Worm (Caenorhabditis elegans) whole organism, early embryonic: ENCODE results near the gene fsn-1.

Experiments
- F13C5.2 ChIP-seq: sonication (generic microtip); optimal IDR thresholded peaks from 2 replicates; lab custom pipeline; 2017; ENCODE audit warnings: mild to moderate bottlenecking, missing genetic modification characterization, inconsistent platforms, missing compliant biosample characterization
- aly-1 ChIP-seq: sonication (generic microtip); optimal IDR thresholded peaks from 2 replicates; lab custom pipeline; 2016; ENCODE audit warnings: missing genetic modification characterization, missing compliant biosample characterization
- ama-1 ChIP-seq: fragments of 150-350 bp; optimal IDR thresholded peaks from 2 replicates; lab custom pipeline; 2014
- ceh-13 ChIP-seq: fragments of 200-800 bp; sonication (Bioruptor generic); optimal IDR thresholded peaks from 2 replicates; lab custom pipeline; 2018; ENCODE audit warnings: mild to moderate bottlenecking, missing genetic modification characterization, missing compliant biosample characterization
- ceh-36 ChIP-seq: sonication (generic microtip); optimal IDR thresholded peaks from 2 replicates; lab custom pipeline; 2016; ENCODE audit warnings: missing genetic modification characterization, inconsistent platforms, missing compliant biosample characterization
- ets-7 ChIP-seq: sonication (generic microtip); optimal IDR thresholded peaks from 2 replicates; lab custom pipeline; 2016; ENCODE audit warnings: missing genotype, missing genetic modification characterization, missing compliant biosample characterization
- flt-1 ChIP-seq: fragments of 200-800 bp; sonication (Bioruptor generic); IDR thresholded peaks from 2 replicates; pipeline ENCODE4 v1.3.6; 2022; ENCODE audit warnings: missing genetic modification characterization, missing compliant biosample characterization
- hmg-4 ChIP-seq: fragments of 200-800 bp; sonication (Bioruptor generic); optimal IDR thresholded peaks from 2 replicates; lab custom pipeline; 2018; ENCODE audit warnings: mild to moderate bottlenecking, missing genetic modification characterization, missing compliant biosample characterization
- sea-1 ChIP-seq: fragments of 200-800 bp; sonication (Bioruptor generic); conservative IDR thresholded peaks from 2 replicates; pipeline ENCODE4 v1.3.6; 2022; ENCODE audit warnings: missing genetic modification characterization, missing compliant biosample characterization
- tbx-37 ChIP-seq: fragments of 200-800 bp; sonication (Bioruptor generic); conservative IDR thresholded peaks from 2 replicates; pipeline ENCODE4 v1.3.6; 2022; ENCODE audit warnings: missing genetic modification reagents, missing genetic modification characterization, missing compliant biosample characterization
- tra-4 ChIP-seq: sonication (generic microtip); optimal IDR thresholded peaks from 2 replicates; lab custom pipeline; 2017; ENCODE audit warnings: missing genetic modification characterization, missing compliant biosample characterization

- TF ChIP-seq tbx-37 (GFP tag; lab: Robert Waterston, UW): no peak
- no peak for TF ChIP-seq flt-1 (GFP tag; lab: Robert Waterston, UW)
- no peak for TF ChIP-seq sea-1 (GFP tag; lab: Robert Waterston, UW)
- TF ChIP-seq F13C5.2 (tag; lab: Kevin White, UChicago): no peak
- TF ChIP-seq ceh-13 (GFP tag; lab: Kevin White, UChicago): no peak
- no peak for TF ChIP-seq ama-1 (lab: Kevin White, UChicago)
- no peak for TF ChIP-seq tra-4 (tag; lab: Kevin White, UChicago)
- TF ChIP-seq ets-7 (tag; lab: Kevin White, UChicago): no peak
- TF ChIP-seq aly-1 (tag; lab: Kevin White, UChicago): no peak
- no peak for TF ChIP-seq hmg-4 (GFP tag; lab: Kevin White, UChicago)
- no peak for TF ChIP-seq ceh-36 (tag; lab: Kevin White, UChicago)
Observed at ce11 chrIII:4962393-4962792, 25.3 kb downstream of the fsn-1 start, which contains the start of gene vps-22.
